Worm (Caenorhabditis elegans) whole organism, mixed stage, embryonic: Measurements from ENCODE around the gene duxl-1.

ENCODE experiments used
- M03D4.4 ChIP-seq: sonication (generic microtip); optimal IDR thresholded peaks from 2 replicates; lab custom pipeline; 2017; ENCODE audit warnings: mild to moderate bottlenecking, missing genetic modification characterization, missing compliant biosample characterization
- bed-3 ChIP-seq: fragments of 200-800 bp; sonication (Bioruptor generic); optimal IDR thresholded peaks from 3 replicates; lab custom pipeline; 2018; ENCODE audit warnings: mild to moderate bottlenecking, missing genetic modification characterization, moderate library complexity, missing compliant biosample characterization
- ceh-39 ChIP-seq: fragments of 150-350 bp; optimal IDR thresholded peaks from 2 replicates; lab custom pipeline; 2014; ENCODE audit warnings: missing biosample characterization, missing genetic modification characterization
- ceh-43 ChIP-seq: fragments of 200-800 bp; sonication (Bioruptor generic); optimal IDR thresholded peaks from 2 replicates; lab custom pipeline; 2018; ENCODE audit warnings: mild to moderate bottlenecking, missing genetic modification characterization, moderate library complexity, missing compliant biosample characterization
- ces-1 ChIP-seq: fragments of 150-350 bp; optimal IDR thresholded peaks from 2 replicates; lab custom pipeline; 2014; ENCODE audit warnings: missing biosample characterization, missing genetic modification reagents, missing genetic modification characterization
- drap-1 ChIP-seq: fragments of 200-800 bp; sonication (Bioruptor generic); optimal IDR thresholded peaks from 3 replicates; lab custom pipeline; 2018; ENCODE audit warnings: mild to moderate bottlenecking, missing genetic modification characterization, missing compliant biosample characterization
- elt-3 ChIP-seq: fragments of 150-350 bp; optimal IDR thresholded peaks from 2 replicates; lab custom pipeline; 2014; ENCODE audit warnings: missing biosample characterization, missing genetic modification characterization
- ham-2 ChIP-seq: fragments of 200-800 bp; sonication (Bioruptor generic); optimal IDR thresholded peaks from 2 replicates; lab custom pipeline; 2018; ENCODE audit warnings: mild to moderate bottlenecking, missing genetic modification characterization, missing compliant biosample characterization
- hlh-1 ChIP-seq: fragments of 150-350 bp; optimal IDR thresholded peaks from 2 replicates; lab custom pipeline; 2014; ENCODE audit warnings: missing biosample characterization, missing genetic modification reagents, missing genetic modification characterization
- lin-13 ChIP-seq: fragments of 150-350 bp; optimal IDR thresholded peaks from 2 replicates; lab custom pipeline; 2014; ENCODE audit warnings: missing biosample characterization, missing genetic modification characterization
- lin-32 ChIP-seq: fragments of 200-800 bp; sonication (Bioruptor generic); optimal IDR thresholded peaks from 2 replicates; lab custom pipeline; 2018; ENCODE audit warnings: mild to moderate bottlenecking, missing genetic modification characterization, missing compliant biosample characterization
- mab-5 ChIP-seq: fragments of 150-350 bp; optimal IDR thresholded peaks from 2 replicates; lab custom pipeline; 2014; ENCODE audit warnings: missing biosample characterization, missing genetic modification characterization
- mep-1 ChIP-seq: fragments of 150-350 bp; optimal IDR thresholded peaks from 2 replicates; lab custom pipeline; 2017; ENCODE audit warnings: missing biosample characterization, missing genetic modification reagents, missing genetic modification characterization, inconsistent platforms
- mls-2 ChIP-seq: sonication (generic microtip); optimal IDR thresholded peaks from 2 replicates; lab custom pipeline; 2016; ENCODE audit warnings: mild to moderate bottlenecking, missing genetic modification characterization, moderate library complexity, missing compliant biosample characterization
- nhr-12 ChIP-seq: fragments of 150-350 bp; optimal IDR thresholded peaks from 2 replicates; lab custom pipeline; 2014; ENCODE audit warnings: missing biosample characterization, missing genetic modification characterization
- nhr-2 ChIP-seq: fragments of 150-350 bp; optimal IDR thresholded peaks from 2 replicates; lab custom pipeline; 2014; ENCODE audit warnings: missing biosample characterization, missing genetic modification characterization
- nhr-237 ChIP-seq: fragments of 150-350 bp; optimal IDR thresholded peaks from 2 replicates; lab custom pipeline; 2014; ENCODE audit warnings: missing biosample characterization, missing genetic modification characterization
- nhr-28 ChIP-seq: fragments of 150-350 bp; optimal IDR thresholded peaks from 2 replicates; lab custom pipeline; 2014; ENCODE audit warnings: missing biosample characterization, missing genetic modification characterization
- nhr-76 ChIP-seq: sonication (generic microtip); optimal IDR thresholded peaks from 2 replicates; lab custom pipeline; 2017; ENCODE audit warnings: missing biosample characterization, missing genetic modification characterization
- pha-4 ChIP-seq: fragments of 150-350 bp; optimal IDR thresholded peaks from 2 replicates; lab custom pipeline; 2018; ENCODE audit warnings: missing biosample characterization, missing genetic modification reagents, missing genetic modification characterization
- snpc-4 ChIP-seq: fragments of 150-350 bp; optimal IDR thresholded peaks from 2 replicates; lab custom pipeline; 2014; ENCODE audit warnings: missing biosample characterization, missing genetic modification characterization
- sptf-1 ChIP-seq: sonication (generic microtip); optimal IDR thresholded peaks from 2 replicates; lab custom pipeline; 2017; ENCODE audit warnings: mild to moderate bottlenecking, missing genetic modification characterization, moderate library complexity, missing compliant biosample characterization
- unc-120 ChIP-seq: sonication (generic microtip); optimal IDR thresholded peaks from 2 replicates; lab custom pipeline; 2017; ENCODE audit warnings: missing genetic modification characterization, missing compliant biosample characterization; ENCODE audit not compliant: poor library complexity, severe bottlenecking
- unc-39 ChIP-seq: fragments of 150-350 bp; optimal IDR thresholded peaks from 2 replicates; lab custom pipeline; 2014; ENCODE audit warnings: missing biosample characterization, missing genetic modification characterization
- zip-8 ChIP-seq: fragments of 150-350 bp; optimal IDR thresholded peaks from 2 replicates; lab custom pipeline; 2014; ENCODE audit warnings: missing biosample characterization, missing genetic modification characterization
- ztf-11 ChIP-seq: fragments of 150-350 bp; optimal IDR thresholded peaks from 2 replicates; lab custom pipeline; 2014; ENCODE audit warnings: missing biosample characterization, missing genetic modification characterization

The duxl-1 gene

DNA sequence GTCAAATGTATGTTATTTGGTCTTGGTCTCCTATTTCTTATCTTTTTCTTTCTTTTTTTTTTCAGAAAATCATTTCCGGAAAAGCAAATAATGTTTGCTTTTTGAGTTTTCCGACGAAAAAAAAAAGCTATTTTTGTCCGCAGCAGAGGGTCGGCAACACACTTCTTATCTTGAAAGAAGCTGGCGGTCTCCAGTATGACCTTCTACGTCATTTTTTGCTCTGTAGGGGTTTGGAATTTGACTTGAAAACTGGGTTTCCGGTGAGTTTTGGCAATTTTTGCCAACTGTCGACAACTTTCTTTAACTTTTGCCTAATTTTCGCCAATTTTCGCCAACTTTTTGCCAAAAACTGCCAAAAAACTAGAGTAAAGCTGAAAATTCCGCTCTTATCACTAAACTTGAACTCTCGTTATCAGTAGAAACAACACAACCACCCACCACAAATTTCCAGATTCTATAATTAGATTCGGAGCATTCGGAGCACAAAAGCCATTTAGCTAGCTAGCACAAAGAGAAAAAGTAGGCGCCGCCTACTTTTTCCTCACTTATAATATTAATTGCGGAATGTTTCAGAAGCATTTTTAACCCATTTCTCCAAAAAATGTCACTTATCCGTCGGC lies 6.9 kb downstream of the duxl-1 start, which contains the start of gene nhx-6:
Gene nhx-6 (plus strand): TSS at position 570 of the 620 bp plus-strand sequence.
- TF ChIP-seq nhr-237 (tag; lab: Kevin White, UChicago) (no peak), snpc-4 (tag; lab: Kevin White, UChicago) (no peak), ceh-43 (GFP tag; lab: Kevin White, UChicago) (no peak), M03D4.4 (tag; lab: Kevin White, UChicago) (no peak), lin-32 (GFP tag; lab: Kevin White, UChicago) (no peak), ces-1 (GFP tag; lab: Kevin White, UChicago) (no peak), nhr-12 (no peak), sptf-1 (tag; lab: Kevin White, UChicago) (no peak), mep-1 (tag; lab: Kevin White, UChicago) (no peak), nhr-28 (tag; lab: Kevin White, UChicago) (no peak), pha-4 (tag; lab: Kevin White, UChicago) (no peak), lin-13 (tag; lab: Kevin White, UChicago) (no peak), unc-120 (tag; lab: Kevin White, UChicago) (no peak), elt-3 (no peak), zip-8 (no peak), hlh-1 (no peak), mab-5 (tag; lab: Kevin White, UChicago) (no peak), bed-3 (GFP tag; lab: Kevin White, UChicago) (no peak)
- TF ChIP-seq, all 35 proteins: peak for 0

DNA sequence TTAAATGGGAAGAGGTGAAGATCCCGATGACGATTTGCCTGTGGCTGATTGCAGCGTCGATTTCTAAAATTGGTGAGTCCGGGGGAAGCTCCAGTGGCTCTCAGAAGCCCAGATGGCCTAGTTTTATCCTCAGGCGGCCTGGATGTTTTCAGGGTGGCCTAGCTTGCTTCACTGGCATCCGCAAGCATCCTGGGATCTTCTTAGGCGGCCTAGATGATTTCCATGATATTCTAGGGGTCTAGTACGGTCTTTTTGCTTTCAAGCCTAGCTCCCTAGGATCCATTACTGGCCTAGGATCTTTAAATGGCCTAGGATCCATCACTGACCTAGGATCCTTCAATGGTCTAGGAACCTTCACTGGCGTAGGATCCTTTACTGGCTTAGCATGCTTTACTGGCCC lies 7.5 kb downstream of the duxl-1 start:
- TF ChIP-seq drap-1 (GFP tag; lab: Kevin White, UChicago) (no peak), unc-120 (tag; lab: Kevin White, UChicago) (no peak), unc-39 (tag; lab: Kevin White, UChicago) (no peak), ceh-43 (GFP tag; lab: Kevin White, UChicago) (no peak), mls-2 (no peak), nhr-2 (tag; lab: Kevin White, UChicago) (no peak), mab-5 (tag; lab: Kevin White, UChicago) (no peak)
- TF ChIP-seq, all 35 proteins: peak for 0

DNA sequence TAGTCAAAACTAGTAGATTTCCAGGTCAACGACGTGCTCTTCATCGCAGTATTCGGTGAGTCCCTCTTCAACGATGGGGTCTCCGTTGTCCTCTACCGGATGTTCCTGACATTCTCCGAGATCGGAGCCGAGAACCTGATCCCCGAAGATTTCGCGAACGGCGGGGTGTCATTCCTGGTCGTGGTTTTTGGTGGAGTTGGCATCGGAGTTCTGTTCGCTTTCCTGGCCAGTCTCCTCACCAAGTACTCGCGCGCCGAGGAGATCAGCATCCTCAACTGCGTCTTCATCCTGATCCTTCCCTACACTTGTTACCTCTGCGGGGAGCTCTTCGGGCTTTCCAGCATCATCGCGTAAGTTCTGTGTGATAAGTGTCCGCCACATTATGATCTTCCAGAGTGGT lies 9.2 kb downstream of the duxl-1 start:
- TF ChIP-seq ceh-39: no peak
- TF ChIP-seq lin-13 (tag; lab: Kevin White, UChicago): no peak
- TF ChIP-seq elt-3: no peak

DNA sequence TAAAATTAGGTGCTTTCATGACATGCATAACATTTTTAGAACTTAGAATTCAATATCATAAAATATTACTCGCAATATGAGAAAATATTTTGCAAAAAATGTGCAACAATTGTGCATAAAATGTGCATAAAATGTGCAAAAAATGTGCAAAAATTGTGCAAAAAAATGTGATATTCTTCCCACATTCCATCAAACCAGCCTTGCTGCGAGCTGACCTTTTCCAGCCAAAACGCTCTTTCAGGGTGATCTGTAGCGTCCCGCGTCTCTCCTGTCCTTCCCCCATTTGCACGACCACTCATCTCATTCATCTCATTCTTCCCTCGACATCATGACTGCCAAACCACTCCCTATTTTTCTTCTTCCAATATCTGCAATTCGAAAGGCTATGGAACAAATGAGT lies 12.6 kb downstream of the duxl-1 start, which contains the start of gene fbxb-17:
Gene fbxb-17 (plus strand): TSS at position 301 of the 400 bp plus-strand sequence.
- no peak for TF ChIP-seq nhr-2 (tag; lab: Kevin White, UChicago)
- TF ChIP-seq ztf-11 (tag; lab: Kevin White, UChicago): no peak
- no peak for TF ChIP-seq mls-2

DNA sequence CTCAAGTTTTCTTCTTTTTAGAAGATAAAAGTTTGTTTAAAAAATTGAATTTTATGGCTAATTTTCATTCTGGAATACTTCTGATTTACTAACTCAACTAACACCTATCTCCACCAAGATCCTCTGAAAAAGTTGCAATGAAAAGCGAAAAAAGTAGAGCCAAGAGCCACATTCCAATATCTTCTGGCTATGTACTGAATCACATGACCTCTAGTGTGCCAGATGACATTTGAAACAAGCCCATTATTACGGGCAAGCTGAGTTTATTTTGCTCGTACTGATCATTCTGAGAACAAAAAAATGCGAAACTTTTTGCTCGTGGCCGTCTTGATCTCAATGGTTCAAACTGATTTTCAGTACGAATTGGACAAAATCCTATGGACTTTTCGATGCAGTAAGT lies 15.6 kb downstream of the duxl-1 start, which contains the start of gene irld-36:
Gene irld-36 (plus strand): TSS at position 301 of the 400 bp plus-strand sequence.
- TF ChIP-seq nhr-76 (no peak), ham-2 (GFP tag; lab: Kevin White, UChicago) (no peak)

DNA sequence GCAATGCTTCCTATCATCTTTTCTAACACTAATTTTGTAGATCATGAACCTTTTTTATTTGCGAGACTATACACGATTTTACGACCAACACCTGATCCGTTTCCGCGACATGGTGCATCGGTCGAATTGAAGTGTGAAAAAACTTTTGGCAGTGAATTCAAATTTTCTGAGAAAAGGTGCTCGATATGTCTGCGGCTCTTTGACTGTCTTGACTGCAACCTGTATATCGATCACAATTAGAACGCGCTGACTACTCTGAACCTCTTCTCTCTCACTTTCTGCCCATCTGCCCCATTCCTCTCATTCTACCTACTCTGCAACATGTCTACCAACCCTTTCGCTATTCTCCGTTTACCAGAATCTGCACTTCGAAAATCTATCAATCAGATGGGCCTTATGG lies 18.7 kb downstream of the duxl-1 start, which contains the start of gene fbxb-26:
Gene fbxb-26 (plus strand): TSS at position 301 of the 400 bp plus-strand sequence.
- TF ChIP-seq drap-1 (GFP tag; lab: Kevin White, UChicago) (no peak), bed-3 (GFP tag; lab: Kevin White, UChicago) (no peak)

DNA sequence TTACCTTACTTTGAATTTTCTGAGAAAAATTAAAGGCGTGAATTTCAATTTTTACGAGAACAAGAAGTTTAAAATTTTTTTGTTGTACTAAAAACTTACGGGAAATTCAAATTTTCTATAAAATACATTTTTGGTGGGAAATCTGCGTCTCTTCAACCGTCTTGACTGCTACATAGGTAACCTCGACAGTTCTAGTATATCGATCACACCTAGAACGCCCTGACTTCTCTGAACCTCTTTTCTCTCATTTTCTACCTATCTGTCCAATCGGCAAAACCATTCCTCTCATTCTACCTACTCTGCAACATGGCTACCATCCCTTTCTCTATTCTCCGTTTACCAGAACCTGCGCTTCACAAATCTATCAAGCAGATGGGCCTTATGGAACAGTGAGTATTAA lies 20.2 kb downstream of the duxl-1 start, which contains the start of gene fbxb-25:
Gene fbxb-25 (plus strand): TSS at position 301 of the 400 bp plus-strand sequence.
- TF ChIP-seq mls-2 (no peak), bed-3 (GFP tag; lab: Kevin White, UChicago) (no peak)
- TF ChIP-seq, all 35 proteins: peak for 0
